Fruit fly (Drosophila melanogaster): Measurements from ENCODE around the gene CG11262.
A peak's percentile ranks its signal among the peaks of the same experiment; 100 is the strongest.

The CG11262 gene

DNA sequence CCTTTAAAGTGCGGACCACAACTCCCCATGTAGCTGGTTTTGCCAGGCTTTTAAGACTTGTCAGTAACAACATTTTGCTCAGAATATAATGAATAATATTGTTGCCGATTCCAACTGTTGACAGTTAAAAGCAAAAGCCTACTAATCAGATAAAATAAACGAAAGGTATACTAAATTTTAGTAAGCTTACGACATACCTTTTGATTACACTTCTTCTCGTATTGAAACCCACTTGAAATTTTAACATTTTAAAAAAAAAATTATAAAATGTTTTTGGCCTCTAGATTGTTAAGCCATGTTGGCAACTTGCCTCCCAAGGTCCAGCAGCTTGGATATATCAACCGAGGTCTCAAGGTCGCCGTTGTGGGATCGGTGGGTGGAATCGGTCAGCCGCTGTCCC is 22.7 kb upstream of the CG11262 start, which contains the start of the genes CG10748 and CG10749:
CG10748 (minus strand) TSS at position 101 of the 400 bp plus-strand sequence.
CG10749 (plus strand) TSS at position 216 of the 400 bp plus-strand sequence.
- TF ChIP-seq dan (GFP tag; IDR thresholded peaks at IDR 0.05) (no peak), Dref (GFP tag; IDR thresholded peaks at IDR 0.05) (no peak), CG10321 (GFP tag; IDR thresholded peaks at IDR 0.05) (no peak), oc (tag; optimal IDR thresholded peaks at IDR 0.05) (no peak), MBD-R2 (GFP tag; IDR thresholded peaks at IDR 0.05) (no peak), CG2678 (tag; optimal IDR thresholded peaks at IDR 0.05) (no peak), Sry-β (GFP tag; optimal IDR thresholded peaks at IDR 0.05) (no peak), wor (GFP tag; IDR thresholded peaks at IDR 0.05) (no peak), Side (GFP tag; optimal IDR thresholded peaks at IDR 0.05) (no peak), gsb-n (tag; optimal IDR thresholded peaks at IDR 0.05) (no peak), sim (GFP tag; IDR thresholded peaks at IDR 0.05) (no peak), CG12155 (GFP tag; optimal IDR thresholded peaks at IDR 0.05) (no peak), Sox100B (GFP tag; optimal IDR thresholded peaks at IDR 0.05) (no peak), CG16779 (GFP tag; IDR thresholded peaks at IDR 0.05) (no peak), sd (tag; optimal IDR thresholded peaks at IDR 0.05) (no peak)

DNA sequence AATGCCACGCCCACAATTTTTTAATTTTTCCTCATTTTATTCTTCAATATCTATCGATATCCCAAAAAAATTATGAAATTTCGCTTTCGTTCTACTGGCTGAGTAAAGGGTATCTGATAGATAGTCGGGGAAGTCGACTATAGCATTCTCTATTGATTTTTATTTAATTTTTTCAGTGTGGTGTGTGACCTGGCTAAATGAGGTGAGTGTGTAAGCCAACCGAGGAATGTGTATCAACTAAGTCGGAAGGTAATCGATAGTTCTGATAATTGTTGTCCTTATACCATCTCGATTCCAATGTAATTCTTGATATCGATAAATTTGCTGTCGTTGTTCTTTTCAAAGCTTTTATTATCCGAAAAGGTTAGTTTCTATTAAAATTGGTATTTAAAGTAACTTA is 11.6 kb downstream of the CG11262 start, which contains the start of gene CG11263:
CG11263 (plus strand) TSS at position 328 of the 400 bp plus-strand sequence.
- peak in 1 of 2 experiments; percentile 49 for TF ChIP-seq crp (GFP tag; optimal IDR thresholded peaks at IDR 0.05)
- peak; percentile 52 for TF ChIP-seq pita (GFP tag; optimal IDR thresholded peaks at IDR 0.05)
- TF ChIP-seq Opbp (GFP tag; IDR thresholded peaks at IDR 0.05; ENCODE audit: partially characterized antibody): peak; percentile 86
- no peak for TF ChIP-seq fru (optimal IDR thresholded peaks at IDR 0.05)
- peak; percentile 50 for TF ChIP-seq bab2 (GFP tag; optimal IDR thresholded peaks at IDR 0.05)
- TF ChIP-seq CG14860 (GFP tag; IDR thresholded peaks at IDR 0.05; ENCODE audit: partially characterized antibody): peak; percentile 86
- TF ChIP-seq CG15269 (tag; optimal IDR thresholded peaks at IDR 0.05): peak; percentile 28
- no peak for TF ChIP-seq CG10147 (GFP tag; optimal IDR thresholded peaks at IDR 0.05)
- peak; percentile 29 for TF ChIP-seq Atf3 (GFP tag; optimal IDR thresholded peaks at IDR 0.05)
- peak; percentile 77 for TF ChIP-seq CG3065 (GFP tag; optimal IDR thresholded peaks at IDR 0.05)
- TF ChIP-seq luna (GFP tag; optimal IDR thresholded peaks at IDR 0.05): peak; percentile 49
- TF ChIP-seq maf-S (GFP tag; optimal IDR thresholded peaks at IDR 0.05): peak; percentile 54
- TF ChIP-seq Dref (GFP tag; IDR thresholded peaks at IDR 0.05): peak; percentile 96
- TF ChIP-seq scrt (GFP tag; optimal IDR thresholded peaks at IDR 0.05): peak; percentile 2
- TF ChIP-seq CG2116 (GFP tag; optimal IDR thresholded peaks at IDR 0.05): peak; percentile 59
- TF ChIP-seq Dip3 (GFP tag; optimal IDR thresholded peaks at IDR 0.05): peak; percentile 56
- TF ChIP-seq CG17385 (GFP tag; optimal IDR thresholded peaks at IDR 0.05): no peak
- TF ChIP-seq H2.0 (GFP tag; IDR thresholded peaks at IDR 0.05): peak; percentile 36; the same call in 1 of the 2 replicates
- peak; percentile 80 for TF ChIP-seq nerfin-2 (GFP tag; IDR thresholded peaks at IDR 0.05; ENCODE audit: partially characterized antibody)
- peak; percentile 74 for TF ChIP-seq CG2120 (GFP tag; optimal IDR thresholded peaks at IDR 0.05)
- TF ChIP-seq twi (tag; optimal IDR thresholded peaks at IDR 0.05): no peak
- TF ChIP-seq Ssrp (tag; optimal IDR thresholded peaks at IDR 0.05): peak; percentile 13
- TF ChIP-seq tgo (GFP tag; IDR thresholded peaks at IDR 0.05): peak; percentile 30; the same call in 1 of the 3 replicates
- peak; percentile 71 for TF ChIP-seq Hmr (GFP tag; optimal IDR thresholded peaks at IDR 0.05)
- TF ChIP-seq Ada2b (GFP tag; IDR thresholded peaks at IDR 0.05): peak; percentile 23; the same call in 1 of the 2 replicates
- peak; percentile 34 for TF ChIP-seq NfI (GFP tag; optimal IDR thresholded peaks at IDR 0.05)
- peak; percentile 45 for TF ChIP-seq CG18764 (GFP tag; optimal IDR thresholded peaks at IDR 0.05)
- TF ChIP-seq D19B (GFP tag; optimal IDR thresholded peaks at IDR 0.05): peak; percentile 38
- TF ChIP-seq Mes4 (GFP tag; optimal IDR thresholded peaks at IDR 0.05): no peak
- peak; percentile 13 for TF ChIP-seq sug (tag; optimal IDR thresholded peaks at IDR 0.05)
- TF ChIP-seq CG1647 (GFP tag; optimal IDR thresholded peaks at IDR 0.05): peak; percentile 58
- TF ChIP-seq vfl (GFP tag; optimal IDR thresholded peaks at IDR 0.05): peak; percentile 21
- peak; percentile 56 for TF ChIP-seq phol (tag; optimal IDR thresholded peaks at IDR 0.05)
- TF ChIP-seq CG2199 (GFP tag; IDR thresholded peaks at IDR 0.05): peak; percentile 48; the same call in 1 of the 3 replicates
- no peak for TF ChIP-seq so (GFP tag; IDR thresholded peaks at IDR 0.05)
- peak; percentile 35; the same call in 1 of the 2 replicates for TF ChIP-seq CG14667 (GFP tag; IDR thresholded peaks at IDR 0.05)

All from whole organism, embryonic.